Worm (Caenorhabditis elegans): ENCODE data around the gene feh-1.

ce11 chrIII:2532716-2533115 lies 17.0 kb upstream of the feh-1 start:
- no peak for TF ChIP-seq zag-1 (tag; optimal IDR thresholded peaks at IDR 0.05)
- TF ChIP-seq F44E2.7 (GFP tag; IDR thresholded peaks at IDR 0.05) = no peak
- no peak for TF ChIP-seq F49E8.2 (tag; optimal IDR thresholded peaks at IDR 0.05; ENCODE audit: borderline replicate concordance)
- no peak for TF ChIP-seq nhr-6 (tag; optimal IDR thresholded peaks at IDR 0.05)
- no peak for TF ChIP-seq nhr-76 (tag; optimal IDR thresholded peaks at IDR 0.05)
- TF ChIP-seq pqm-1 (tag; optimal IDR thresholded peaks at IDR 0.05) = no peak
- TF ChIP-seq lin-39 (tag; optimal IDR thresholded peaks at IDR 0.05) = no peak
- TF ChIP-seq gei-8 (GFP tag; optimal IDR thresholded peaks at IDR 0.05) = no peak
- TF ChIP-seq dve-1 (tag; optimal IDR thresholded peaks at IDR 0.05; ENCODE audit: insufficient read depth) = no peak
- no peak for TF ChIP-seq ceh-82 (tag; optimal IDR thresholded peaks at IDR 0.05)
- TF ChIP-seq nhr-41 (GFP tag; IDR thresholded peaks at IDR 0.05) = no peak
- no peak for TF ChIP-seq aly-2 (tag; optimal IDR thresholded peaks at IDR 0.05)
- no peak for TF ChIP-seq ztf-11 (tag; optimal IDR thresholded peaks at IDR 0.05)
- no peak for TF ChIP-seq egl-27 (tag; optimal IDR thresholded peaks at IDR 0.05)
